Worm (Caenorhabditis elegans) whole organism, early embryonic: ENCODE measurements around the gene R02F11.11.

Experiments
- B0310.2 ChIP-seq: sonication (generic microtip); optimal IDR thresholded peaks from 2 replicates; lab custom pipeline; 2016; ENCODE audit warnings: mild to moderate bottlenecking, missing genetic modification characterization, missing compliant biosample characterization
- aly-1 ChIP-seq: sonication (generic microtip); optimal IDR thresholded peaks from 2 replicates; lab custom pipeline; 2016; ENCODE audit warnings: missing genetic modification characterization, missing compliant biosample characterization
- ama-1 ChIP-seq: fragments of 150-350 bp; optimal IDR thresholded peaks from 2 replicates; lab custom pipeline; 2014
- ceh-36 ChIP-seq: sonication (generic microtip); optimal IDR thresholded peaks from 2 replicates; lab custom pipeline; 2016; ENCODE audit warnings: missing genetic modification characterization, inconsistent platforms, missing compliant biosample characterization
- ets-7 ChIP-seq: sonication (generic microtip); optimal IDR thresholded peaks from 2 replicates; lab custom pipeline; 2016; ENCODE audit warnings: missing genotype, missing genetic modification characterization, missing compliant biosample characterization
- hmg-4 ChIP-seq: fragments of 200-800 bp; sonication (Bioruptor generic); optimal IDR thresholded peaks from 2 replicates; lab custom pipeline; 2018; ENCODE audit warnings: mild to moderate bottlenecking, missing genetic modification characterization, missing compliant biosample characterization
- hnd-1 ChIP-seq: sonication (generic microtip); optimal IDR thresholded peaks from 2 replicates; lab custom pipeline; 2016; ENCODE audit warnings: missing genetic modification characterization, missing compliant biosample characterization
- pes-1 ChIP-seq: fragments of 200-800 bp; sonication (Bioruptor generic); IDR thresholded peaks from 2 replicates; pipeline ENCODE4 v1.3.6; 2022; ENCODE audit warnings: missing genetic modification reagents, missing genetic modification characterization, missing compliant biosample characterization
- scrt-1 ChIP-seq: fragments of 200-800 bp; sonication (Bioruptor generic); IDR thresholded peaks from 2 replicates; pipeline ENCODE4 v1.3.6; 2022; ENCODE audit warnings: missing genetic modification characterization, missing compliant biosample characterization
- sea-1 ChIP-seq: fragments of 200-800 bp; sonication (Bioruptor generic); conservative IDR thresholded peaks from 2 replicates; pipeline ENCODE4 v1.3.6; 2022; ENCODE audit warnings: missing genetic modification characterization, missing compliant biosample characterization
- tbx-37 ChIP-seq: fragments of 200-800 bp; sonication (Bioruptor generic); conservative IDR thresholded peaks from 2 replicates; pipeline ENCODE4 v1.3.6; 2022; ENCODE audit warnings: missing genetic modification reagents, missing genetic modification characterization, missing compliant biosample characterization

- no peak for TF ChIP-seq ceh-36
- no peak for TF ChIP-seq scrt-1
- TF ChIP-seq sea-1 (GFP tag; lab: Robert Waterston, UW) = no peak
- no peak for TF ChIP-seq ama-1 (lab: Kevin White, UChicago)
- TF ChIP-seq pes-1 (GFP tag; lab: Robert Waterston, UW) = no peak
- TF ChIP-seq hmg-4 (GFP tag; lab: Kevin White, UChicago) = no peak
- TF ChIP-seq B0310.2 (tag; lab: Kevin White, UChicago) = no peak
- no peak for TF ChIP-seq ets-7 (tag; lab: Kevin White, UChicago)
- TF ChIP-seq tbx-37 (GFP tag; lab: Robert Waterston, UW) = no peak
- TF ChIP-seq aly-1 (tag; lab: Kevin White, UChicago) = no peak
- TF ChIP-seq hnd-1 (tag; lab: Kevin White, UChicago) = no peak
Observed at ce11 chrV:4787166-4787565, 4.5 kb upstream of the R02F11.11 start, which contains the start of gene R02F11.9.
